Worm (Caenorhabditis elegans) whole organism, late embryonic: ENCODE data around the gene grd-9.

Experiments
- C08G9.2 ChIP-seq: sonication (generic microtip); optimal IDR thresholded peaks from 2 replicates; lab custom pipeline; 2016; ENCODE audit warnings: mild to moderate bottlenecking, missing genetic modification characterization, moderate library complexity, missing compliant biosample characterization
- F13H6.1 ChIP-seq: sonication (generic microtip); optimal IDR thresholded peaks from 2 replicates; lab custom pipeline; 2016; ENCODE audit warnings: missing genetic modification characterization, missing compliant biosample characterization
- K02D7.2 ChIP-seq: sonication (generic microtip); optimal IDR thresholded peaks from 2 replicates; lab custom pipeline; 2017; ENCODE audit warnings: mild to moderate bottlenecking, missing genetic modification characterization, missing compliant biosample characterization
- ahr-1 ChIP-seq: sonication (generic microtip); optimal IDR thresholded peaks from 2 replicates; lab custom pipeline; 2016; ENCODE audit warnings: missing genetic modification characterization, missing compliant biosample characterization
- ceh-14 ChIP-seq: sonication (generic microtip); optimal IDR thresholded peaks from 2 replicates; lab custom pipeline; 2016; ENCODE audit warnings: missing genotype, missing genetic modification characterization, missing compliant biosample characterization
- ceh-18 ChIP-seq: sonication (generic microtip); optimal IDR thresholded peaks from 2 replicates; lab custom pipeline; 2016; ENCODE audit warnings: missing genetic modification characterization, missing compliant biosample characterization
- ceh-2 ChIP-seq: sonication (generic microtip); optimal IDR thresholded peaks from 2 replicates; lab custom pipeline; 2016; ENCODE audit warnings: missing genotype, missing genetic modification characterization, missing compliant biosample characterization
- ceh-24 ChIP-seq: sonication (generic microtip); optimal IDR thresholded peaks from 2 replicates; lab custom pipeline; 2016; ENCODE audit warnings: mild to moderate bottlenecking, missing genetic modification characterization, missing compliant biosample characterization
- ceh-31 ChIP-seq: sonication (generic microtip); optimal IDR thresholded peaks from 2 replicates; lab custom pipeline; 2016; ENCODE audit warnings: missing genetic modification characterization, missing compliant biosample characterization
- ceh-34 ChIP-seq: sonication (generic microtip); optimal IDR thresholded peaks from 2 replicates; lab custom pipeline; 2016; ENCODE audit warnings: mild to moderate bottlenecking, missing genetic modification characterization, missing compliant biosample characterization
- ceh-45 ChIP-seq: fragments of 200-800 bp; sonication (Bioruptor generic); IDR thresholded peaks from 2 replicates; pipeline ENCODE4 v1.3.6; 2022; ENCODE audit warnings: missing genetic modification reagents, missing genetic modification characterization, missing compliant biosample characterization
- ceh-6 ChIP-seq: fragments of 200-800 bp; sonication (Bioruptor generic); optimal IDR thresholded peaks from 2 replicates; lab custom pipeline; 2018; ENCODE audit warnings: mild to moderate bottlenecking, missing genetic modification characterization, missing compliant biosample characterization
- che-1 ChIP-seq: sonication (generic microtip); optimal IDR thresholded peaks from 2 replicates; lab custom pipeline; 2016; ENCODE audit warnings: mild to moderate bottlenecking, missing genetic modification characterization, missing compliant biosample characterization
- ets-4 ChIP-seq: sonication (generic microtip); optimal IDR thresholded peaks from 2 replicates; lab custom pipeline; 2016; ENCODE audit warnings: missing genetic modification characterization, missing compliant biosample characterization
- eyg-1 ChIP-seq: sonication (generic microtip); optimal IDR thresholded peaks from 2 replicates; lab custom pipeline; 2016; ENCODE audit warnings: missing genotype, missing genetic modification characterization, missing compliant biosample characterization
- fax-1 ChIP-seq: sonication (generic microtip); optimal IDR thresholded peaks from 2 replicates; lab custom pipeline; 2016; ENCODE audit warnings: missing genotype, missing genetic modification characterization, missing compliant biosample characterization
- fkh-6 ChIP-seq: sonication (generic microtip); optimal IDR thresholded peaks from 2 replicates; lab custom pipeline; 2016; ENCODE audit warnings: missing genetic modification characterization, missing compliant biosample characterization
- gmeb-2 ChIP-seq: sonication (generic microtip); optimal IDR thresholded peaks from 2 replicates; lab custom pipeline; 2016; ENCODE audit warnings: missing genetic modification characterization, inconsistent platforms, missing compliant biosample characterization
- hlh-8 ChIP-seq: sonication (generic microtip); optimal IDR thresholded peaks from 2 replicates; lab custom pipeline; 2016; ENCODE audit warnings: missing genotype, missing genetic modification characterization, missing compliant biosample characterization
- lim-6 ChIP-seq: sonication (generic microtip); optimal IDR thresholded peaks from 2 replicates; lab custom pipeline; 2016; ENCODE audit warnings: missing genetic modification characterization, missing compliant biosample characterization
- lin-11 ChIP-seq: fragments of 200-800 bp; sonication (Bioruptor generic); optimal IDR thresholded peaks from 2 replicates; lab custom pipeline; 2018; ENCODE audit warnings: mild to moderate bottlenecking, missing genetic modification characterization, missing compliant biosample characterization
- madf-2 ChIP-seq: sonication (generic microtip); optimal IDR thresholded peaks from 2 replicates; lab custom pipeline; 2017; ENCODE audit warnings: missing genetic modification characterization, missing compliant biosample characterization
- mec-3 ChIP-seq: sonication (generic microtip); optimal IDR thresholded peaks from 2 replicates; lab custom pipeline; 2016; ENCODE audit warnings: borderline replicate concordance, missing genetic modification characterization, missing compliant biosample characterization
- nhr-11 ChIP-seq: fragments of 150-350 bp; optimal IDR thresholded peaks from 2 replicates; lab custom pipeline; 2014; ENCODE audit warnings: missing biosample characterization, missing genetic modification characterization
- nhr-232 ChIP-seq: sonication (generic microtip); optimal IDR thresholded peaks from 2 replicates; lab custom pipeline; 2016; ENCODE audit warnings: missing genetic modification characterization, missing compliant biosample characterization
- odd-2 ChIP-seq: sonication (generic microtip); optimal IDR thresholded peaks from 2 replicates; lab custom pipeline; 2017; ENCODE audit warnings: antibody characterized with exemption, mild to moderate bottlenecking, missing genetic modification characterization, missing compliant biosample characterization
- pax-1 ChIP-seq: fragments of 150-350 bp; optimal IDR thresholded peaks from 2 replicates; lab custom pipeline; 2014; ENCODE audit warnings: missing biosample characterization, missing genetic modification characterization
- pha-4 ChIP-seq: fragments of 150-350 bp; optimal IDR thresholded peaks from 2 replicates; lab custom pipeline; 2018; ENCODE audit warnings: missing biosample characterization, missing genetic modification reagents, missing genetic modification characterization
- pqm-1 ChIP-seq: sonication (generic microtip); optimal IDR thresholded peaks from 2 replicates; lab custom pipeline; 2016; ENCODE audit warnings: missing genetic modification characterization, missing compliant biosample characterization
- pros-1 ChIP-seq: fragments of 150-350 bp; optimal IDR thresholded peaks from 2 replicates; lab custom pipeline; 2014; ENCODE audit warnings: missing biosample characterization, missing genetic modification reagents, missing genetic modification characterization
- ref-2 ChIP-seq: sonication (generic microtip); optimal IDR thresholded peaks from 2 replicates; lab custom pipeline; 2016; ENCODE audit warnings: missing genetic modification characterization, missing compliant biosample characterization
- rnt-1 ChIP-seq: sonication (generic microtip); optimal IDR thresholded peaks from 2 replicates; lab custom pipeline; 2016; ENCODE audit warnings: missing genetic modification characterization, missing compliant biosample characterization
- sdc-2 ChIP-seq: sonication (generic microtip); optimal IDR thresholded peaks from 2 replicates; lab custom pipeline; 2016; ENCODE audit warnings: missing genotype, missing genetic modification characterization, missing compliant biosample characterization
- tbx-2 ChIP-seq: sonication (generic microtip); optimal IDR thresholded peaks from 2 replicates; lab custom pipeline; 2016; ENCODE audit warnings: missing genetic modification characterization, missing compliant biosample characterization
- tbx-7 ChIP-seq: sonication (generic microtip); optimal IDR thresholded peaks from 2 replicates; lab custom pipeline; 2016; ENCODE audit warnings: missing genotype, missing genetic modification characterization, missing compliant biosample characterization
- ttx-3 ChIP-seq: sonication (generic microtip); optimal IDR thresholded peaks from 2 replicates; lab custom pipeline; 2016; ENCODE audit warnings: missing genetic modification reagents, missing genetic modification characterization, missing compliant biosample characterization
- unc-3 ChIP-seq, 2 experiments: fragments of 200-800 bp in 1 of 2; sonication (Bioruptor generic) in 1 of 2; sonication (generic microtip) in 1 of 2; conservative IDR thresholded peaks in 1 of 2; optimal IDR thresholded peaks in 1 of 2; 2 replicates each; pipeline versions ENCODE4 v1.3.6 to Lab custom; 2016 to 2022; ENCODE audit warnings: missing compliant biosample characterization in 2 of 2, missing genetic modification characterization in 2 of 2, missing genetic modification reagents in 1 of 2
- unc-42 ChIP-seq: sonication (generic microtip); optimal IDR thresholded peaks from 2 replicates; lab custom pipeline; 2016; ENCODE audit warnings: missing genotype, missing genetic modification characterization, missing compliant biosample characterization
- unc-86 ChIP-seq: sonication (generic microtip); optimal IDR thresholded peaks from 2 replicates; lab custom pipeline; 2016; ENCODE audit warnings: missing genetic modification characterization, missing compliant biosample characterization
- zip-5 ChIP-seq: sonication (generic microtip); optimal IDR thresholded peaks from 2 replicates; lab custom pipeline; 2016; ENCODE audit warnings: missing genetic modification characterization, missing compliant biosample characterization

Gene grd-9

DNA sequence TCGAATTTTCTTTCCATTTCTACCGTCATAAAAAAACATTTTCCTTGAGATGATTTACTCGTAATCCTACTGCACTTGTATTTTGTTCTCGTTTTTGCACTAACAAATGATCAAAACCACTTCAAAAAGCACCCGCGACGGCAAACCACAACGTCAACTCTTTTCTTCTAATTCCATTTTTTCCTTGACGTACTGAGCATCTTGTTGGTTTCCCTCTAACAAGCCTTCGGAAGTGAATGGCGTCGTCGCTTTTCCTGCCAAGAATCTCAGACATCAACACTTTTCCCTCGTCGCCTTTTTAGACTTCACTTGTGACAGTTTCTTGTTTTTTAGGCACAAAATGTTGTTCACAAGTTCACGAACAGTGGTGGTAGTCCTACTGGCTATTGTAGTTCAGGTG is 17.3 kb downstream of the grd-9 start, which contains the start of gene C04E6.13:
TSS of gene C04E6.13 (plus strand) at position 301 of the 400 bp plus-strand sequence.
- TF ChIP-seq ceh-2 (tag; lab: Kevin White, UChicago), result no peak
- no peak for TF ChIP-seq sdc-2 (tag; lab: Kevin White, UChicago)

ce11 chrV:5916862-5917261 is 21.7 kb downstream of the grd-9 start:
- no peak for TF ChIP-seq ceh-45 (GFP tag; lab: Robert Waterston, UW)
- no peak for TF ChIP-seq pha-4 (tag; lab: Kevin White, UChicago)
- no peak for TF ChIP-seq ceh-24 (tag; lab: Kevin White, UChicago)
- no peak for TF ChIP-seq fax-1 (tag; lab: Kevin White, UChicago)
- no peak for TF ChIP-seq ceh-18 (tag; lab: Kevin White, UChicago)
- no peak for TF ChIP-seq ceh-2 (tag; lab: Kevin White, UChicago)
- no peak for TF ChIP-seq pqm-1 (tag; lab: Kevin White, UChicago)
- no peak for TF ChIP-seq nhr-232 (tag; lab: Kevin White, UChicago)
- TF ChIP-seq sdc-2 (tag; lab: Kevin White, UChicago), result no peak
- no peak for TF ChIP-seq pax-1 (tag; lab: Kevin White, UChicago)
- TF ChIP-seq, all 69 proteins: peak for 0

DNA sequence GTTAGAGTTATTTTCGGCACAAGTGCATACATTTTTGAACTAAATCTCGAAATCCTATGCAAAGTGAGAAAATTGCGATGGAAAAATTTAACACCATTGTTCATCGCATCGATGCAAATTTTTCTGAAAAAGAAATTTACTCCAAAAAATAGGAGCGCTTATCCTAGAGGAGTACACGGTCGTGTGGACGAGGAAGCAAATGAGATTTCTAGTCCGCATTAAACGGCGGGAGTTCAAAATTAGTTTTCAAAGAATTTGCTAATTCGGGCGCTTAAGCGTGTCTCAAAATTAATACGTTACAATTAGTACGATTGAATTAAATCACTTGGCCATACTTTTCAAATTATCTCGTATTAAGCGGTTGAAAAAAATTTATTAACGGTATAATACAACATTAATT is 22.6 kb downstream of the grd-9 start, which contains the start of gene lrpr-1:
TSS of gene lrpr-1 (minus strand) at position 185 of the 400 bp plus-strand sequence.
- TF ChIP-seq eyg-1 (tag; lab: Kevin White, UChicago) (no peak), madf-2 (tag; lab: Kevin White, UChicago) (peak; percentile 36), pros-1 (tag; lab: Kevin White, UChicago) (no peak), unc-86 (tag; lab: Kevin White, UChicago) (peak; percentile 12), ref-2 (tag; lab: Kevin White, UChicago) (peak; percentile 89), pqm-1 (tag; lab: Kevin White, UChicago) (no peak), lim-6 (tag; lab: Kevin White, UChicago) (peak; percentile 55), hlh-8 (tag; lab: Kevin White, UChicago) (peak; percentile 83), unc-42 (peak; percentile 51), ets-4 (tag; lab: Kevin White, UChicago) (peak; percentile 96), ceh-45 (GFP tag; lab: Robert Waterston, UW) (no peak), ceh-6 (GFP tag; lab: Kevin White, UChicago) (no peak), zip-5 (tag; lab: Kevin White, UChicago) (peak; percentile 82), ceh-34 (tag; lab: Kevin White, UChicago) (no peak), mec-3 (tag; lab: Kevin White, UChicago) (peak; percentile 92), nhr-11 (tag; lab: Kevin White, UChicago) (no peak), gmeb-2 (no peak), ceh-31 (tag; lab: Kevin White, UChicago) (peak; percentile 94), tbx-2 (tag; lab: Kevin White, UChicago) (peak; percentile 91), K02D7.2 (no peak), lin-11 (no peak), C08G9.2 (tag; lab: Kevin White, UChicago) (peak; percentile 98), unc-3 (GFP tag; conservative IDR thresholded peaks at IDR 0.05; lab: Robert Waterston, UW) (no peak), unc-3 (tag; optimal IDR thresholded peaks at IDR 0.05; lab: Kevin White, UChicago) (no peak), ceh-14 (tag; lab: Kevin White, UChicago) (peak; percentile 69), ceh-24 (tag; lab: Kevin White, UChicago) (no peak), odd-2 (no peak), tbx-7 (tag; lab: Kevin White, UChicago) (peak; percentile 97), fax-1 (tag; lab: Kevin White, UChicago) (peak; percentile 66), ceh-2 (tag; lab: Kevin White, UChicago) (peak; percentile 94), F13H6.1 (tag; lab: Kevin White, UChicago) (peak; percentile 41), ttx-3 (tag; lab: Kevin White, UChicago) (peak; percentile 11), ahr-1 (tag; lab: Kevin White, UChicago) (peak; percentile 27), nhr-232 (tag; lab: Kevin White, UChicago) (no peak), fkh-6 (tag; lab: Kevin White, UChicago) (peak; percentile 28), sdc-2 (tag; lab: Kevin White, UChicago) (no peak), che-1 (tag; lab: Kevin White, UChicago) (no peak), rnt-1 (tag; lab: Kevin White, UChicago) (peak; percentile 74)
